Worm (Caenorhabditis elegans) whole organism, L1 larva: ENCODE data around the gene T28F12.1.
A peak's percentile ranks its signal among the peaks of the same experiment; 100 is the strongest.
"Not testable (repeated sequence)": the region's sequence is repeated elsewhere in the genome, so short reads cannot be mapped to it uniquely, and the experiment has no call there.

Experiments used
- C04F5.9 ChIP-seq: sonication (generic microtip); optimal IDR thresholded peaks from 2 replicates; lab custom pipeline; 2016; ENCODE audit warnings: missing genetic modification characterization, missing compliant biosample characterization
- C34B4.2 ChIP-seq: sonication (generic microtip); optimal IDR thresholded peaks from 2 replicates; lab custom pipeline; 2017; ENCODE audit warnings: mild to moderate bottlenecking, missing genetic modification characterization, missing compliant biosample characterization
- F16B12.6 ChIP-seq: fragments of 150-350 bp; optimal IDR thresholded peaks from 2 replicates; lab custom pipeline; 2014; ENCODE audit warnings: missing biosample characterization, missing genetic modification characterization
- alr-1 ChIP-seq: fragments of 200-800 bp; sonication (Bioruptor generic); optimal IDR thresholded peaks from 2 replicates; lab custom pipeline; 2018; ENCODE audit warnings: borderline replicate concordance, mild to moderate bottlenecking, missing genetic modification characterization, missing compliant biosample characterization
- blmp-1 ChIP-seq: fragments of 150-350 bp; optimal IDR thresholded peaks from 2 replicates; lab custom pipeline; 2014; ENCODE audit warnings: missing biosample characterization, missing genetic modification characterization
- ceh-82 ChIP-seq, 3 experiments: fragments of 150-350 bp in 1 of 3; sonication (generic microtip) in 2 of 3; optimal IDR thresholded peaks; 2 replicates each; lab custom pipeline; 2014 to 2017; ENCODE audit warnings: missing biosample characterization in 3 of 3, missing genetic modification characterization in 3 of 3
- ceh-88 ChIP-seq: fragments of 200-800 bp; sonication (Bioruptor generic); IDR thresholded peaks from 2 replicates; pipeline ENCODE4 v1.3.6; 2022; ENCODE audit warnings: missing genetic modification characterization, missing compliant biosample characterization
- dpl-1 ChIP-seq, 3 experiments: fragments of 150-350 bp in 2 of 3; sonication (generic microtip) in 1 of 3; optimal IDR thresholded peaks; 2 replicates each; lab custom pipeline; 2014 to 2017; ENCODE audit warnings: missing biosample characterization in 3 of 3, missing genetic modification characterization in 3 of 3, missing genetic modification reagents in 3 of 3
- dsc-1 ChIP-seq: sonication (generic microtip); optimal IDR thresholded peaks from 2 replicates; lab custom pipeline; 2016; ENCODE audit warnings: mild to moderate bottlenecking, missing genetic modification characterization, missing compliant biosample characterization
- efl-1 ChIP-seq, 4 experiments: fragments of 150-350 bp; optimal IDR thresholded peaks in 3 of 4; peaks in 1 of 4; 1 replicate in 1 of 4; 2 replicates in 3 of 4; lab custom pipeline; 2014; ENCODE audit warnings: missing biosample characterization in 2 of 4, missing genetic modification characterization in 2 of 4, missing genetic modification reagents in 2 of 4
- ets-5 ChIP-seq: fragments of 200-800 bp; sonication (Bioruptor generic); IDR thresholded peaks from 2 replicates; pipeline ENCODE4 v1.3.6; 2022; ENCODE audit warnings: missing genetic modification characterization, missing compliant biosample characterization
- hlh-4 ChIP-seq: sonication (generic microtip); optimal IDR thresholded peaks from 2 replicates; lab custom pipeline; 2016; ENCODE audit warnings: mild to moderate bottlenecking, missing genetic modification characterization, missing compliant biosample characterization
- lin-14 ChIP-seq: fragments of 200-800 bp; sonication (Bioruptor generic); optimal IDR thresholded peaks from 2 replicates; lab custom pipeline; 2018; ENCODE audit warnings: mild to moderate bottlenecking, missing genetic modification characterization, moderate library complexity, missing compliant biosample characterization
- lin-35 ChIP-seq, 2 experiments: fragments of 150-350 bp; optimal IDR thresholded peaks; 2 replicates each; lab custom pipeline; 2014; ENCODE audit warnings: missing biosample characterization in 2 of 2, missing genetic modification characterization in 2 of 2, missing genetic modification reagents in 2 of 2
- lsy-2 ChIP-seq, 2 experiments: fragments of 150-350 bp; optimal IDR thresholded peaks; 2 replicates each; lab custom pipeline; 2014; ENCODE audit warnings: missing biosample characterization in 2 of 2, missing genetic modification characterization in 2 of 2
- mab-9 ChIP-seq: fragments of 200-800 bp; sonication (Bioruptor generic); IDR thresholded peaks from 2 replicates; pipeline ENCODE4 v1.3.6; 2022; ENCODE audit warnings: missing genetic modification reagents, missing genetic modification characterization, missing compliant biosample characterization
- mdl-1 ChIP-seq, 2 experiments: fragments of 150-350 bp; optimal IDR thresholded peaks; 2 replicates each; lab custom pipeline; 2014 to 2017; ENCODE audit warnings: missing biosample characterization in 2 of 2, missing genetic modification characterization in 2 of 2, inconsistent platforms in 1 of 2
- mep-1 ChIP-seq: fragments of 150-350 bp; optimal IDR thresholded peaks from 2 replicates; lab custom pipeline; 2014; ENCODE audit warnings: missing biosample characterization, missing genetic modification characterization
- nhr-11 ChIP-seq: fragments of 150-350 bp; optimal IDR thresholded peaks from 2 replicates; lab custom pipeline; 2014; ENCODE audit warnings: missing biosample characterization, missing genetic modification characterization
- nhr-20 ChIP-seq: sonication (generic microtip); optimal IDR thresholded peaks from 2 replicates; lab custom pipeline; 2016; ENCODE audit warnings: mild to moderate bottlenecking, missing genetic modification characterization, missing compliant biosample characterization
- nhr-237 ChIP-seq: fragments of 150-350 bp; optimal IDR thresholded peaks from 2 replicates; lab custom pipeline; 2014; ENCODE audit warnings: missing biosample characterization, missing genetic modification characterization
- nhr-47 ChIP-seq: sonication (generic microtip); optimal IDR thresholded peaks from 2 replicates; lab custom pipeline; 2016; ENCODE audit warnings: mild to moderate bottlenecking, missing genetic modification characterization, moderate library complexity, missing compliant biosample characterization
- nhr-71 ChIP-seq: sonication (generic microtip); optimal IDR thresholded peaks from 2 replicates; lab custom pipeline; 2016; ENCODE audit warnings: mild to moderate bottlenecking, missing genetic modification characterization, moderate library complexity, missing compliant biosample characterization
- nhr-76 ChIP-seq: sonication (generic microtip); optimal IDR thresholded peaks from 2 replicates; lab custom pipeline; 2017; ENCODE audit warnings: missing biosample characterization, missing genetic modification characterization
- nhr-85 ChIP-seq: sonication (generic microtip); peaks from one replicate; lab custom pipeline; 2016; ENCODE audit warnings: missing genetic modification characterization, inconsistent platforms, missing compliant biosample characterization
- nhr-90 ChIP-seq: sonication (generic microtip); optimal IDR thresholded peaks from 2 replicates; lab custom pipeline; 2016; ENCODE audit warnings: mild to moderate bottlenecking, missing genetic modification characterization, missing compliant biosample characterization; ENCODE audit not compliant: poor library complexity
- pag-3 ChIP-seq: sonication (generic microtip); optimal IDR thresholded peaks from 2 replicates; lab custom pipeline; 2017; ENCODE audit warnings: missing genetic modification characterization, mild to moderate bottlenecking, missing compliant biosample characterization, antibody characterized with exemption, borderline replicate concordance; ENCODE audit not compliant: insufficient read depth
- rnt-1 ChIP-seq: sonication (generic microtip); optimal IDR thresholded peaks from 2 replicates; lab custom pipeline; 2016; ENCODE audit warnings: mild to moderate bottlenecking, missing genetic modification characterization, moderate library complexity, missing compliant biosample characterization
- skn-1 ChIP-seq: fragments of 150-350 bp; optimal IDR thresholded peaks from 2 replicates; lab custom pipeline; 2014; ENCODE audit warnings: missing biosample characterization, missing genetic modification characterization
- snu-23 ChIP-seq: sonication (generic microtip); optimal IDR thresholded peaks from 2 replicates; lab custom pipeline; 2016; ENCODE audit warnings: missing genetic modification characterization, missing compliant biosample characterization
- swsn-7 ChIP-seq: sonication (generic microtip); optimal IDR thresholded peaks from 2 replicates; lab custom pipeline; 2016; ENCODE audit warnings: missing genetic modification characterization, missing compliant biosample characterization
- tbx-2 ChIP-seq: sonication (generic microtip); optimal IDR thresholded peaks from 2 replicates; lab custom pipeline; 2016; ENCODE audit warnings: missing genetic modification characterization, missing compliant biosample characterization
- unc-30 ChIP-seq: sonication (generic microtip); optimal IDR thresholded peaks from 2 replicates; lab custom pipeline; 2017; ENCODE audit warnings: missing biosample characterization, missing genetic modification characterization
- unc-86 ChIP-seq: sonication (generic microtip); optimal IDR thresholded peaks from 2 replicates; lab custom pipeline; 2016; ENCODE audit warnings: missing genetic modification characterization, missing compliant biosample characterization
- unc-98 ChIP-seq: fragments of 200-800 bp; sonication (Bioruptor generic); IDR thresholded peaks from 2 replicates; pipeline ENCODE4 v1.3.6; 2022; ENCODE audit warnings: missing genetic modification characterization, missing compliant biosample characterization

The T28F12.1 gene

DNA sequence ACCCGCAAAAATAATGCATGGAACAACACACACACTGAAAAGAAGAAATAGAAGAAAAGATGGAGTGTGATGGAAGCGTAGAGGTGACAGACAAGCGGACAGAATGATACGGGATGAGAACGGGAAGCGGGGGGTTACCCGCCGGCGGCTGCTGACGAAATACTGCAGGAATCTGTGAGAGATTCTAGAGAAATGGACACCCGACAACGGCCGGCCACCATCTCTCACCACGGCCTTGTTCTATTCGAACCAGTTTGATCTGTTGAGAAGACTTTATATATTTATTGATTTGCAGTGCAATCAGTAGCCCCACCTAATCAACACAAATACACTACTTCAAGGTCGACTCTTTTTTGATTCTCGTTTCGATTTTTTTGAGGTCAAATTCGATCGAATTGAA lies 37.6 kb downstream of the T28F12.1 start (continued):
- peak; percentile 72 for TF ChIP-seq nhr-20 (tag; lab: Kevin White, UChicago)
- peak; percentile 32 for TF ChIP-seq mep-1 (tag; lab: Kevin White, UChicago)
- no peak for TF ChIP-seq nhr-11 (tag; lab: Kevin White, UChicago)
- no peak for TF ChIP-seq nhr-76 (tag; lab: Kevin White, UChicago)

- TF ChIP-seq lin-35 (GFP tag; optimal IDR thresholded peaks at IDR 0.05; lab: Kevin White, UChicago) (peak in 1 of 2 experiments; percentile 2), dpl-1 (GFP tag; optimal IDR thresholded peaks at IDR 0.05; lab: Kevin White, UChicago) (peak in 1 of 3 experiments; percentile 44), nhr-20 (tag; lab: Kevin White, UChicago) (no peak), efl-1 (optimal IDR thresholded peaks at IDR 0.05; lab: Kevin White, UChicago) (peak in 1 of 2 experiments; percentile 21), efl-1 (GFP tag; optimal IDR thresholded peaks at IDR 0.05 in 1 of 2; lab: Kevin White, UChicago) (peak in 1 of 2 experiments; percentile 34)
Observed at ce11 chrV:4551911-4552310, 39.1 kb downstream of the T28F12.1 start.

ce11 chrV:4552394-4553096 lies 39.7 kb downstream of the T28F12.1 start:
- TF ChIP-seq mab-9 (GFP tag; lab: Robert Waterston, UW) (0 out of 2 replicates have a peak, but pooled peaks have one; percentile 37), snu-23 (GFP tag; lab: Kevin White, UChicago) (peak; percentile 14), rnt-1 (tag; lab: Kevin White, UChicago) (peak; percentile 45), swsn-7 (tag; lab: Kevin White, UChicago) (peak; percentile 6), nhr-47 (tag; lab: Kevin White, UChicago) (peak; percentile 47), efl-1 (optimal IDR thresholded peaks at IDR 0.05; lab: Kevin White, UChicago) (peak; percentile 15 to 46), efl-1 (GFP tag; optimal IDR thresholded peaks at IDR 0.05 in 1 of 2; lab: Kevin White, UChicago) (peak in 1 of 2 experiments; percentile 5), lin-14 (peak; percentile 28), tbx-2 (tag; lab: Kevin White, UChicago) (peak; percentile 2), dsc-1 (tag; lab: Kevin White, UChicago) (peak; percentile 57), unc-86 (tag; lab: Kevin White, UChicago) (peak; percentile 0), unc-98 (GFP tag; lab: Robert Waterston, UW) (peak; percentile 36; the same call in 1 of the 2 replicates), F16B12.6 (tag; lab: Kevin White, UChicago) (peak; percentile 64), nhr-71 (tag; lab: Kevin White, UChicago) (peak; percentile 43)

ce11 chrV:4553572-4553971 lies 40.7 kb downstream of the T28F12.1 start, which contains the start of gene Y61A9LA.12:
Gene Y61A9LA.12 (plus strand): TSS chrV:4553872.
- not testable (repeated sequence) for TF ChIP-seq snu-23 (GFP tag; lab: Kevin White, UChicago); mdl-1 (tag; optimal IDR thresholded peaks at IDR 0.05; lab: Kevin White, UChicago); unc-98 (GFP tag; lab: Robert Waterston, UW)
- TF ChIP-seq, all 84 proteins: peak for 0; not testable (repeated sequence) for 84

- TF ChIP-seq nhr-85 (no peak), ceh-82 (tag; optimal IDR thresholded peaks at IDR 0.05; lab: Kevin White, UChicago) (no peak), alr-1 (no peak), nhr-11 (tag; lab: Kevin White, UChicago) (no peak), hlh-4 (no peak), unc-30 (tag; lab: Kevin White, UChicago) (no peak), snu-23 (GFP tag; lab: Kevin White, UChicago) (no peak), pag-3 (tag; lab: Kevin White, UChicago) (no peak), lsy-2 (tag; optimal IDR thresholded peaks at IDR 0.05; lab: Kevin White, UChicago) (no peak), ceh-88 (GFP tag; lab: Robert Waterston, UW) (no peak), blmp-1 (tag; lab: Kevin White, UChicago) (no peak), ets-5 (GFP tag; lab: Robert Waterston, UW) (no peak), nhr-237 (tag; lab: Kevin White, UChicago) (no peak), nhr-90 (tag; lab: Kevin White, UChicago) (no peak), dpl-1 (GFP tag; optimal IDR thresholded peaks at IDR 0.05; lab: Kevin White, UChicago) (no peak), skn-1 (tag; lab: Kevin White, UChicago) (no peak), C34B4.2 (tag; lab: Kevin White, UChicago) (no peak), C04F5.9 (tag; lab: Kevin White, UChicago) (no peak), nhr-71 (tag; lab: Kevin White, UChicago) (no peak), F16B12.6 (tag; lab: Kevin White, UChicago) (no peak)
Observed at ce11 chrV:4559701-4560100, 46.9 kb downstream of the T28F12.1 start, which contains the start of gene Y61A9LA.7. Gene Y61A9LA.7 (minus strand): TSS chrV:4559801.
